Worm (Caenorhabditis elegans) whole organism, midembryonic: ENCODE measurements around the gene skat-1.

ENCODE experiments used
- T22C8.4 ChIP-seq: fragments of 200-800 bp; sonication (Bioruptor generic); IDR thresholded peaks from 2 replicates; pipeline ENCODE4 v1.3.6; 2022; ENCODE audit warnings: missing genetic modification characterization, missing compliant biosample characterization
- cog-1 ChIP-seq: sonication (generic microtip); optimal IDR thresholded peaks from 2 replicates; lab custom pipeline; 2016; ENCODE audit warnings: missing genetic modification characterization, missing compliant biosample characterization
- flt-1 ChIP-seq: fragments of 200-800 bp; sonication (Bioruptor generic); IDR thresholded peaks from 2 replicates; pipeline ENCODE4 v1.3.6; 2022; ENCODE audit warnings: missing genetic modification characterization, missing compliant biosample characterization
- klf-2 ChIP-seq: fragments of 200-800 bp; sonication (Bioruptor generic); conservative IDR thresholded peaks from 2 replicates; pipeline ENCODE4 v1.3.6; 2022; ENCODE audit warnings: missing genetic modification reagents, missing genetic modification characterization, missing compliant biosample characterization
- med-1 ChIP-seq: sonication (generic microtip); optimal IDR thresholded peaks from 2 replicates; lab custom pipeline; 2017; ENCODE audit warnings: missing genetic modification characterization, mild to moderate bottlenecking, missing compliant biosample characterization, antibody characterized with exemption, missing genetic modification reagents; ENCODE audit not compliant: insufficient read depth
- ref-1 ChIP-seq: fragments of 200-800 bp; sonication (Bioruptor generic); conservative IDR thresholded peaks from 2 replicates; pipeline ENCODE4 v1.3.6; 2022; ENCODE audit warnings: missing genetic modification reagents, missing genetic modification characterization, missing compliant biosample characterization
- tab-1 ChIP-seq: fragments of 200-800 bp; sonication (Bioruptor generic); IDR thresholded peaks from 2 replicates; pipeline ENCODE4 v1.3.6; 2022; ENCODE audit warnings: missing genetic modification characterization, missing compliant biosample characterization
- ztf-23 ChIP-seq: fragments of 200-800 bp; sonication (Bioruptor generic); IDR thresholded peaks from 2 replicates; pipeline ENCODE4 v1.3.6; 2022; ENCODE audit warnings: missing genetic modification reagents, missing genetic modification characterization, missing compliant biosample characterization
- ztf-29 ChIP-seq: fragments of 200-800 bp; sonication (Bioruptor generic); IDR thresholded peaks from 2 replicates; pipeline ENCODE4 v1.3.6; 2022; ENCODE audit warnings: missing genetic modification reagents, missing genetic modification characterization, missing compliant biosample characterization

Gene skat-1

ce11 chrIII:8971255-8972020 is 25.1 kb downstream of the skat-1 start, which contains the start of the genes eif-3.D and R08D7.4:
eif-3.D (minus strand) TSS chrIII:8971578.
R08D7.4 (plus strand) TSS chrIII:8971892.
- TF ChIP-seq ref-1 (GFP tag; lab: Robert Waterston, UW) (no peak), cog-1 (tag; lab: Kevin White, UChicago) (no peak), ztf-23 (GFP tag; lab: Robert Waterston, UW) (peak; percentile 66; the same call in 1 of the 2 replicates), flt-1 (GFP tag; lab: Robert Waterston, UW) (0 out of 2 replicates have a peak, but pooled peaks have one; percentile 47), T22C8.4 (GFP tag; lab: Robert Waterston, UW) (no peak), klf-2 (GFP tag; lab: Robert Waterston, UW) (no peak), ztf-29 (GFP tag; lab: Robert Waterston, UW) (no peak), tab-1 (GFP tag; lab: Robert Waterston, UW) (peak; percentile 57; the same call in 1 of the 2 replicates), med-1 (GFP tag; lab: Kevin White, UChicago) (peak; percentile 54)

- no peak for TF ChIP-seq klf-2 (GFP tag; lab: Robert Waterston, UW)
- no peak for TF ChIP-seq cog-1 (tag; lab: Kevin White, UChicago)
- TF ChIP-seq ztf-23 (GFP tag; lab: Robert Waterston, UW) = no peak
- TF ChIP-seq flt-1 (GFP tag; lab: Robert Waterston, UW) = no peak
- TF ChIP-seq ref-1 (GFP tag; lab: Robert Waterston, UW) = no peak
- no peak for TF ChIP-seq T22C8.4 (GFP tag; lab: Robert Waterston, UW)
- no peak for TF ChIP-seq ztf-29 (GFP tag; lab: Robert Waterston, UW)
- no peak for TF ChIP-seq tab-1 (GFP tag; lab: Robert Waterston, UW)
- TF ChIP-seq med-1 (GFP tag; lab: Kevin White, UChicago) = no peak
Measured at ce11 chrIII:8967639-8968038, 28.9 kb downstream of the skat-1 start, which contains the start of the genes bud-13 and rpap-2. bud-13 (minus strand) TSS chrIII:8967727. rpap-2 (plus strand) TSS chrIII:8967967.

DNA sequence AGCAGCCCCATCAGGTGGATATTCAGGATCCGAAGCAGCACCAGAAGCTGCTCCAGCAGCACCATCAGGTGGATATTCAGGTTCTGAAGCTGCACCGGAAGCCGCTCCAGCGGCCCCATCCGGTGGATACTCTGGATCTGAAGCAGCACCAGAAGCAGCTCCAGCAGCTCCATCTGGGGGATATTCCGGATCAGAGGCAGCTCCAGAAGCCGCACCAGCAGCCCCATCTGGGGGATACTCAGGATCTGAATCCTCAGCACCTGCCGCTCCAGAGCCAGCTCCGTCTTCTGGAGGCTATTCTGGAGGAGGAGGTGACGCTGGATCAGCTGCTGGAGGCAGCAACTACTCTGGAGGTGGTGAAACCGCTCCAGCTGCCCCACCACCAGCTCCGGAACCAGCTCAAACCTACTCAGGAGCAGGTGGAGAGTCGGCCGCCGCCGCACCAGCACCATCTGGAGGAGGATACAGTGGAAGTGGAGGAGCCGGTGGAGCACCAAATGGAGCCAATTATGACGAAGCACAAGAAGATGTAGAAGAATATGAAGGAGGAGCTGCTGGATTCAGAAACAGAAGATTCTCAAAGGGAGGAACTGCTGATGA is 31.8 kb downstream of the skat-1 start:
- TF ChIP-seq med-1 (GFP tag; lab: Kevin White, UChicago) (no peak), ztf-23 (GFP tag; lab: Robert Waterston, UW) (0 out of 2 replicates have a peak, but pooled peaks have one; percentile 55)

ce11 chrIII:8962475-8962874 is 34.1 kb downstream of the skat-1 start:
- TF ChIP-seq tab-1 (GFP tag; lab: Robert Waterston, UW) (no peak), cog-1 (tag; lab: Kevin White, UChicago) (no peak), med-1 (GFP tag; lab: Kevin White, UChicago) (no peak), ref-1 (GFP tag; lab: Robert Waterston, UW) (no peak), klf-2 (GFP tag; lab: Robert Waterston, UW) (no peak), flt-1 (GFP tag; lab: Robert Waterston, UW) (no peak), ztf-29 (GFP tag; lab: Robert Waterston, UW) (no peak), T22C8.4 (GFP tag; lab: Robert Waterston, UW) (no peak), ztf-23 (GFP tag; lab: Robert Waterston, UW) (no peak)

ce11 chrIII:8961993-8962392 is 34.6 kb downstream of the skat-1 start, which contains the start of gene grl-25:
grl-25 (plus strand) TSS chrIII:8962293.
- TF ChIP-seq ztf-29 (GFP tag; lab: Robert Waterston, UW) = no peak
- no peak for TF ChIP-seq tab-1 (GFP tag; lab: Robert Waterston, UW)
- TF ChIP-seq cog-1 (tag; lab: Kevin White, UChicago) = no peak
- TF ChIP-seq ref-1 (GFP tag; lab: Robert Waterston, UW) = no peak
- no peak for TF ChIP-seq ztf-23 (GFP tag; lab: Robert Waterston, UW)

DNA sequence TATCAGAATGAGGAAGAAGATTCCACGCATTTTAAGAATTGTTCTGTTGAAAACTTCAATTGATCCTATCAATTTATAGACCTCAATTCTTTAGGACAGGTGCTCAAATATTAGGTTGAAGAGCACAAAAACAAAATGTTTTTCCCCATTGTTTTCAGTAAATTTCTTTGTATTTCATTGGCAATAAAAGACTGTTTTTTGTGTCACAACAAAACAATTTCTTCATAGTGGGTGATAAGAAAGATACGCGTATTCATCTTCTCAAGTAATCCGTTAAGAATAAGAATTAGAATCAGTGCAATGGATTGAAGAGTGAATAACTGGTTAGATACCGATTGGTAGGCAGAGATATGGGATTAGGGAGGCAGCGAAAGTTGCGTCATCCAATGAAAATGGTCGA is 35.9 kb downstream of the skat-1 start, which contains the start of gene ZK643.6:
Gene ZK643.6, minus strand, starts transcription at position 101 of the 400 bp plus-strand sequence.
- TF ChIP-seq flt-1 (GFP tag; lab: Robert Waterston, UW) (no peak), tab-1 (GFP tag; lab: Robert Waterston, UW) (no peak), cog-1 (tag; lab: Kevin White, UChicago) (no peak)

- TF ChIP-seq med-1 (GFP tag; lab: Kevin White, UChicago) (no peak), T22C8.4 (GFP tag; lab: Robert Waterston, UW) (peak; percentile 99)
Measured at ce11 chrIII:8956146-8956646, 40.4 kb downstream of the skat-1 start, which contains the start of the genes ZK643.5 and ZK643.2. ZK643.5 (minus strand) TSS chrIII:8956196. ZK643.2 (plus strand) TSS chrIII:8956540.

ce11 chrIII:8955536-8955935 is 41.0 kb downstream of the skat-1 start:
- no peak for TF ChIP-seq flt-1 (GFP tag; lab: Robert Waterston, UW)
- no peak for TF ChIP-seq ztf-23 (GFP tag; lab: Robert Waterston, UW)
- TF ChIP-seq ref-1 (GFP tag; lab: Robert Waterston, UW) = no peak
- no peak for TF ChIP-seq T22C8.4 (GFP tag; lab: Robert Waterston, UW)
- TF ChIP-seq klf-2 (GFP tag; lab: Robert Waterston, UW) = no peak
- TF ChIP-seq tab-1 (GFP tag; lab: Robert Waterston, UW) = no peak
- no peak for TF ChIP-seq med-1 (GFP tag; lab: Kevin White, UChicago)
- no peak for TF ChIP-seq ztf-29 (GFP tag; lab: Robert Waterston, UW)
- no peak for TF ChIP-seq cog-1 (tag; lab: Kevin White, UChicago)

DNA sequence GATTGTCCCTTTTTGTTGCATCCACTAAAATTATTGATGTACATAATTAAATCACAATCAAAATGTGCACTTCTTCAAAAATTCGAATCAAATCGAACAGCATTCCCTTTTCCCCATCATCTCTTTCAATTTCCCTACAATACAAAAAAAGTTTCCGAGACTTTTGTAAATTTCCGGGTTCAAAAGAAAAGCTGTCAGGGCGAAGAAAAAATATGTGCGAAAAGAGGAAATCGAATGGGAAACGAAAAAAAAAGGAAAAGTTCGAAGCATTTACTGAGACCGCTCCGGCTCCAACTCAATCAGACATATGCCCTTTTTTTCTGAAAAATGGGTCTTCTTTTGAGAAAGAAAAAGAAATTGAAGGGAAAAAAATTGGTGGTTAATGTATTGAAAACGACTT is 47.4 kb downstream of the skat-1 start:
- TF ChIP-seq klf-2 (GFP tag; lab: Robert Waterston, UW) (no peak), tab-1 (GFP tag; lab: Robert Waterston, UW) (no peak), ztf-23 (GFP tag; lab: Robert Waterston, UW) (no peak), T22C8.4 (GFP tag; lab: Robert Waterston, UW) (no peak), flt-1 (GFP tag; lab: Robert Waterston, UW) (no peak), ztf-29 (GFP tag; lab: Robert Waterston, UW) (no peak), ref-1 (GFP tag; lab: Robert Waterston, UW) (no peak), cog-1 (tag; lab: Kevin White, UChicago) (no peak)
